Worm (Caenorhabditis elegans) whole organism, L2 larva: ENCODE measurements around the gene cima-1.

Experiments
- C34F6.9 ChIP-seq: fragments of 150-350 bp; optimal IDR thresholded peaks from 2 replicates; lab custom pipeline; 2014; ENCODE audit warnings: missing biosample characterization, missing genetic modification characterization
- F13H6.1 ChIP-seq: sonication (generic microtip); optimal IDR thresholded peaks from 2 replicates; lab custom pipeline; 2016; ENCODE audit warnings: missing genetic modification characterization, missing compliant biosample characterization
- R02D3.7 ChIP-seq: fragments of 150-350 bp; optimal IDR thresholded peaks from 2 replicates; lab custom pipeline; 2014; ENCODE audit warnings: missing biosample characterization, missing genetic modification characterization
- Y55F3AM.14 ChIP-seq: fragments of 200-800 bp; sonication (Bioruptor generic); optimal IDR thresholded peaks from 2 replicates; lab custom pipeline; 2018; ENCODE audit warnings: mild to moderate bottlenecking, missing genetic modification characterization, missing compliant biosample characterization
- alr-1 ChIP-seq: fragments of 150-350 bp; optimal IDR thresholded peaks from 2 replicates; lab custom pipeline; 2014; ENCODE audit warnings: missing biosample characterization, missing genetic modification characterization
- aly-2 ChIP-seq: fragments of 150-350 bp; optimal IDR thresholded peaks from 2 replicates; lab custom pipeline; 2014; ENCODE audit warnings: missing biosample characterization, missing genetic modification characterization
- ama-1 ChIP-seq: fragments of 150-350 bp; optimal IDR thresholded peaks from 2 replicates; lab custom pipeline; 2018; ENCODE audit warnings: inconsistent platforms
- blmp-1 ChIP-seq: sonication (generic microtip); optimal IDR thresholded peaks from 2 replicates; lab custom pipeline; 2017; ENCODE audit warnings: missing genetic modification characterization, mild to moderate bottlenecking, missing compliant biosample characterization, antibody characterized with exemption, moderate library complexity; ENCODE audit not compliant: insufficient read depth
- ceh-16 ChIP-seq: fragments of 150-350 bp; optimal IDR thresholded peaks from 2 replicates; lab custom pipeline; 2014; ENCODE audit warnings: missing biosample characterization, missing genetic modification characterization
- ceh-82 ChIP-seq: fragments of 150-350 bp; optimal IDR thresholded peaks from 2 replicates; lab custom pipeline; 2014; ENCODE audit warnings: missing biosample characterization, missing genetic modification characterization
- crh-2 ChIP-seq: sonication (generic microtip); optimal IDR thresholded peaks from 2 replicates; lab custom pipeline; 2017; ENCODE audit warnings: missing biosample characterization, missing genetic modification characterization
- dmd-4 ChIP-seq: sonication (generic microtip); optimal IDR thresholded peaks from 2 replicates; lab custom pipeline; 2017; ENCODE audit warnings: missing biosample characterization, missing genetic modification characterization
- egl-27 ChIP-seq: sonication (generic microtip); optimal IDR thresholded peaks from 3 replicates; lab custom pipeline; 2017; ENCODE audit warnings: missing biosample characterization, missing genetic modification reagents, missing genetic modification characterization
- elt-1 ChIP-seq: fragments of 150-350 bp; optimal IDR thresholded peaks from 2 replicates; lab custom pipeline; 2014; ENCODE audit warnings: missing biosample characterization, missing genetic modification characterization
- elt-3 ChIP-seq: sonication (generic microtip); optimal IDR thresholded peaks from 2 replicates; lab custom pipeline; 2017; ENCODE audit warnings: missing biosample characterization, missing genetic modification characterization
- fos-1 ChIP-seq: fragments of 150-350 bp; optimal IDR thresholded peaks from 2 replicates; lab custom pipeline; 2014; ENCODE audit warnings: missing biosample characterization, missing genetic modification characterization
- gmeb-1 ChIP-seq: fragments of 150-350 bp; optimal IDR thresholded peaks from 2 replicates; lab custom pipeline; 2014; ENCODE audit warnings: missing biosample characterization, missing genetic modification characterization
- lin-13 ChIP-seq: fragments of 150-350 bp; optimal IDR thresholded peaks from 2 replicates; lab custom pipeline; 2014; ENCODE audit warnings: missing biosample characterization, missing genetic modification reagents, missing genetic modification characterization
- lin-39 ChIP-seq: fragments of 150-350 bp; optimal IDR thresholded peaks from 2 replicates; lab custom pipeline; 2014; ENCODE audit warnings: missing biosample characterization, missing genetic modification reagents, missing genetic modification characterization
- lsy-2 ChIP-seq, 2 experiments: fragments of 150-350 bp in 1 of 2; sonication (generic microtip) in 1 of 2; optimal IDR thresholded peaks; 2 replicates each; lab custom pipeline; 2014 to 2017; ENCODE audit warnings: missing biosample characterization in 2 of 2, missing genetic modification characterization in 2 of 2
- mab-5 ChIP-seq: fragments of 150-350 bp; optimal IDR thresholded peaks from 2 replicates; lab custom pipeline; 2014; ENCODE audit warnings: missing biosample characterization, missing genetic modification characterization
- mbf-1 ChIP-seq: sonication (generic microtip); optimal IDR thresholded peaks from 2 replicates; lab custom pipeline; 2017; ENCODE audit warnings: missing biosample characterization, missing genetic modification characterization
- mdl-1 ChIP-seq, 2 experiments: fragments of 150-350 bp in 1 of 2; sonication (generic microtip) in 1 of 2; optimal IDR thresholded peaks; 2 replicates each; lab custom pipeline; 2017; ENCODE audit warnings: missing biosample characterization in 2 of 2, missing genetic modification characterization in 2 of 2
- nhr-10 ChIP-seq: sonication (generic microtip); optimal IDR thresholded peaks from 2 replicates; lab custom pipeline; 2017; ENCODE audit warnings: missing biosample characterization, missing genetic modification characterization
- nhr-11 ChIP-seq: fragments of 150-350 bp; optimal IDR thresholded peaks from 2 replicates; lab custom pipeline; 2014; ENCODE audit warnings: missing biosample characterization, missing genetic modification characterization
- nhr-12 ChIP-seq: fragments of 150-350 bp; optimal IDR thresholded peaks from 2 replicates; lab custom pipeline; 2014; ENCODE audit warnings: missing biosample characterization, missing genetic modification characterization
- nhr-129 ChIP-seq: fragments of 150-350 bp; optimal IDR thresholded peaks from 2 replicates; lab custom pipeline; 2014; ENCODE audit warnings: missing biosample characterization, missing genetic modification characterization
- nhr-23 ChIP-seq: fragments of 150-350 bp; optimal IDR thresholded peaks from 2 replicates; lab custom pipeline; 2014; ENCODE audit warnings: missing biosample characterization, missing genetic modification reagents, missing genetic modification characterization
- nhr-237 ChIP-seq: fragments of 150-350 bp; optimal IDR thresholded peaks from 2 replicates; lab custom pipeline; 2014; ENCODE audit warnings: missing biosample characterization, missing genetic modification characterization
- nhr-25 ChIP-seq: fragments of 150-350 bp; sonication (generic microtip); optimal IDR thresholded peaks from 3 replicates; lab custom pipeline; 2014; ENCODE audit warnings: missing biosample characterization, missing genetic modification characterization
- nhr-6 ChIP-seq: fragments of 150-350 bp; optimal IDR thresholded peaks from 2 replicates; lab custom pipeline; 2014; ENCODE audit warnings: missing biosample characterization, missing genetic modification characterization
- nhr-77 ChIP-seq: fragments of 150-350 bp; optimal IDR thresholded peaks from 2 replicates; lab custom pipeline; 2014; ENCODE audit warnings: missing biosample characterization, missing genetic modification characterization
- peb-1 ChIP-seq: fragments of 150-350 bp; optimal IDR thresholded peaks from 2 replicates; lab custom pipeline; 2014; ENCODE audit warnings: missing biosample characterization, missing genetic modification characterization
- sem-4 ChIP-seq: fragments of 150-350 bp; optimal IDR thresholded peaks from 2 replicates; lab custom pipeline; 2014; ENCODE audit warnings: missing biosample characterization, missing genetic modification reagents, missing genetic modification characterization
- skn-1 ChIP-seq: sonication (generic microtip); optimal IDR thresholded peaks from 2 replicates; lab custom pipeline; 2017; ENCODE audit warnings: missing biosample characterization, missing genetic modification characterization
- sma-3 ChIP-seq: sonication (generic microtip); optimal IDR thresholded peaks from 2 replicates; lab custom pipeline; 2016; ENCODE audit warnings: missing genetic modification reagents, missing genetic modification characterization, missing compliant biosample characterization
- snpc-4 ChIP-seq: fragments of 150-350 bp; optimal IDR thresholded peaks from 2 replicates; lab custom pipeline; 2014; ENCODE audit warnings: missing biosample characterization, missing genetic modification characterization
- unc-39 ChIP-seq: fragments of 150-350 bp; optimal IDR thresholded peaks from 2 replicates; lab custom pipeline; 2014; ENCODE audit warnings: missing biosample characterization, missing genetic modification characterization
- unc-55 ChIP-seq: fragments of 150-350 bp; sonication (generic microtip); optimal IDR thresholded peaks from 3 replicates; lab custom pipeline; 2014; ENCODE audit warnings: missing biosample characterization, missing genetic modification reagents, missing genetic modification characterization
- unc-62 ChIP-seq: fragments of 150-350 bp; optimal IDR thresholded peaks from 2 replicates; lab custom pipeline; 2014; ENCODE audit warnings: missing biosample characterization, missing genetic modification reagents, missing genetic modification characterization
- zag-1 ChIP-seq: fragments of 150-350 bp; optimal IDR thresholded peaks from 2 replicates; lab custom pipeline; 2014; ENCODE audit warnings: missing biosample characterization, missing genetic modification characterization
- ztf-11 ChIP-seq: sonication (generic microtip); optimal IDR thresholded peaks from 2 replicates; lab custom pipeline; 2017; ENCODE audit warnings: missing biosample characterization, missing genetic modification characterization
- ztf-4 ChIP-seq: fragments of 150-350 bp; optimal IDR thresholded peaks from 2 replicates; lab custom pipeline; 2014; ENCODE audit warnings: missing biosample characterization, missing genetic modification characterization

cima-1 gene

ce11 chrIV:7619261-7619660 is 32.0 kb upstream of the cima-1 start (continued):
- TF ChIP-seq alr-1 (tag; lab: Kevin White, UChicago) = no peak
- no peak for TF ChIP-seq snpc-4 (tag; lab: Kevin White, UChicago)
- TF ChIP-seq ceh-16 = no peak
- no peak for TF ChIP-seq ztf-4 (tag; lab: Kevin White, UChicago)
- TF ChIP-seq F13H6.1 (tag; lab: Kevin White, UChicago) = peak; percentile 23
- TF ChIP-seq ztf-11 = no peak
- peak; percentile 57 for TF ChIP-seq zag-1 (tag; lab: Kevin White, UChicago)
- TF ChIP-seq nhr-25 = no peak
- no peak for TF ChIP-seq nhr-77
- no peak for TF ChIP-seq mbf-1 (tag; lab: Kevin White, UChicago)
- TF ChIP-seq C34F6.9 (tag; lab: Kevin White, UChicago) = peak; percentile 52
- TF ChIP-seq gmeb-1 (tag; lab: Kevin White, UChicago) = no peak
- TF ChIP-seq fos-1 (tag; lab: Kevin White, UChicago) = no peak
- no peak for TF ChIP-seq peb-1 (tag; lab: Kevin White, UChicago)
- TF ChIP-seq egl-27 (tag; lab: Kevin White, UChicago) = no peak
- no peak for TF ChIP-seq nhr-237
- no peak for TF ChIP-seq nhr-23 (tag; lab: Kevin White, UChicago)
- no peak for TF ChIP-seq aly-2
- peak; percentile 6 for TF ChIP-seq crh-2 (tag; lab: Kevin White, UChicago)

- TF ChIP-seq sem-4 (tag; lab: Kevin White, UChicago) (peak; percentile 59), ama-1 (lab: Kevin White, UChicago) (no peak), unc-55 (GFP tag; lab: Kevin White, UChicago) (peak; percentile 41), C34F6.9 (tag; lab: Kevin White, UChicago) (peak; percentile 17), zag-1 (tag; lab: Kevin White, UChicago) (peak; percentile 17)
Observed at ce11 chrIV:7620450-7620849, 30.8 kb upstream of the cima-1 start.

ce11 chrIV:7623078-7623477 is 28.2 kb upstream of the cima-1 start:
- TF ChIP-seq nhr-12 = no peak
- TF ChIP-seq mdl-1 (tag; optimal IDR thresholded peaks at IDR 0.05; lab: Kevin White, UChicago) = no peak
- TF ChIP-seq nhr-10 = no peak

ce11 chrIV:7623868-7624267 is 27.4 kb upstream of the cima-1 start:
- TF ChIP-seq unc-62 (GFP tag; lab: Kevin White, UChicago) (no peak), ztf-11 (no peak), C34F6.9 (tag; lab: Kevin White, UChicago) (peak; percentile 22), zag-1 (tag; lab: Kevin White, UChicago) (no peak), ama-1 (lab: Kevin White, UChicago) (no peak), skn-1 (tag; lab: Kevin White, UChicago) (no peak), fos-1 (tag; lab: Kevin White, UChicago) (no peak), R02D3.7 (tag; lab: Kevin White, UChicago) (no peak), nhr-12 (no peak), blmp-1 (tag; lab: Kevin White, UChicago) (no peak), ceh-82 (peak; percentile 28), nhr-129 (tag; lab: Kevin White, UChicago) (peak; percentile 11), elt-1 (tag; lab: Kevin White, UChicago) (no peak), lsy-2 (tag; optimal IDR thresholded peaks at IDR 0.05; lab: Kevin White, UChicago) (peak in 1 of 2 experiments; percentile 14), dmd-4 (tag; lab: Kevin White, UChicago) (no peak), aly-2 (peak; percentile 52), Y55F3AM.14 (GFP tag; lab: Kevin White, UChicago) (no peak), elt-3 (tag; lab: Kevin White, UChicago) (no peak), F13H6.1 (tag; lab: Kevin White, UChicago) (peak; percentile 32), sma-3 (GFP tag; lab: Kevin White, UChicago) (no peak), sem-4 (tag; lab: Kevin White, UChicago) (peak; percentile 0), unc-39 (tag; lab: Kevin White, UChicago) (no peak), nhr-11 (no peak), nhr-6 (tag; lab: Kevin White, UChicago) (no peak), lin-13 (GFP tag; lab: Kevin White, UChicago) (no peak), mab-5 (no peak), unc-55 (GFP tag; lab: Kevin White, UChicago) (no peak), crh-2 (tag; lab: Kevin White, UChicago) (peak; percentile 11), nhr-237 (no peak), snpc-4 (tag; lab: Kevin White, UChicago) (no peak), lin-39 (tag; lab: Kevin White, UChicago) (no peak), nhr-77 (no peak), mbf-1 (tag; lab: Kevin White, UChicago) (no peak)
